Worm (Caenorhabditis elegans) whole organism, L4/young adult: Measurements from ENCODE around the gene CD4.11.

ENCODE experiments used
- dao-5 ChIP-seq: sonication (generic microtip); optimal IDR thresholded peaks from 2 replicates; lab custom pipeline; 2016; ENCODE audit warnings: missing genotype, missing genetic modification characterization, moderate library complexity, missing compliant biosample characterization
- him-1 ChIP-seq: sonication (generic microtip); optimal IDR thresholded peaks from 2 replicates; lab custom pipeline; 2016; ENCODE audit warnings: missing genotype, missing genetic modification reagents, missing genetic modification characterization, missing compliant biosample characterization

ce11 chrV:5587042-5587441 is 2.1 kb downstream of the CD4.11 start:
- TF ChIP-seq dao-5 (tag; lab: Kevin White, UChicago) (no peak), him-1 (tag; lab: Kevin White, UChicago) (no peak)
